Fruit fly (Drosophila melanogaster) whole organism, embryonic: ENCODE data around the gene scramb2.

Source experiments
- Antp ChIP-seq: fragments of 200-800 bp; sonication (Bioruptor generic); optimal IDR thresholded peaks from 3 replicates; lab custom pipeline; 2016; ENCODE audit warnings: missing biosample characterization, missing genetic modification characterization
- BtbVII ChIP-seq: fragments of 200-800 bp; sonication (Bioruptor generic); optimal IDR thresholded peaks from 3 replicates; lab custom pipeline; 2017; ENCODE audit warnings: missing biosample characterization, mild to moderate bottlenecking, missing genetic modification characterization
- CG13894 ChIP-seq: fragments of 200-800 bp; sonication (Bioruptor generic); optimal IDR thresholded peaks from 3 replicates; lab custom pipeline; 2018; ENCODE audit warnings: missing biosample characterization, mild to moderate bottlenecking, missing genetic modification characterization, moderate library complexity
- CG14014 ChIP-seq: fragments of 200-800 bp; sonication (Bioruptor generic); IDR thresholded peaks from 2 replicates; pipeline ENCODE4 v1.3.6; 2022; ENCODE audit warnings: missing biosample characterization, missing genetic modification characterization
- CG14710 ChIP-seq: fragments of 200-800 bp; sonication (Bioruptor generic); optimal IDR thresholded peaks from 3 replicates; lab custom pipeline; 2019; ENCODE audit warnings: missing biosample characterization, mild to moderate bottlenecking, missing genetic modification characterization, moderate library complexity
- CG15601 ChIP-seq: fragments of 200-800 bp; sonication (Bioruptor generic); optimal IDR thresholded peaks from 3 replicates; lab custom pipeline; 2019; ENCODE audit warnings: missing biosample characterization, mild to moderate bottlenecking, missing genetic modification characterization, moderate library complexity
- CG16815 ChIP-seq: fragments of 200-800 bp; sonication (Bioruptor generic); optimal IDR thresholded peaks from 3 replicates; lab custom pipeline; 2017; ENCODE audit warnings: missing biosample characterization, mild to moderate bottlenecking, missing genetic modification characterization
- CG17612 ChIP-seq: fragments of 200-800 bp; sonication (Bioruptor generic); IDR thresholded peaks from 2 replicates; pipeline ENCODE4 v1.3.6; 2022; ENCODE audit warnings: missing biosample characterization, missing genetic modification characterization
- CG2116 ChIP-seq: fragments of 200-800 bp; sonication (Bioruptor generic); optimal IDR thresholded peaks from 3 replicates; lab custom pipeline; 2018; ENCODE audit warnings: missing biosample characterization, mild to moderate bottlenecking, missing genetic modification characterization
- CG2712 ChIP-seq: fragments of 200-800 bp; optimal IDR thresholded peaks from 3 replicates; lab custom pipeline; 2019; ENCODE audit warnings: missing biosample characterization, mild to moderate bottlenecking, missing genetic modification characterization, moderate library complexity
- CG32532 ChIP-seq: fragments of 200-800 bp; sonication (Bioruptor generic); IDR thresholded peaks from 2 replicates; pipeline ENCODE4 v1.3.6; 2022; ENCODE audit warnings: missing biosample characterization, missing genetic modification characterization
- CG7928 ChIP-seq: fragments of 200-800 bp; sonication (Bioruptor generic); optimal IDR thresholded peaks from 2 replicates; lab custom pipeline; 2017; ENCODE audit warnings: missing biosample characterization, mild to moderate bottlenecking, missing genetic modification characterization
- CG7987 ChIP-seq: fragments of 200-800 bp; sonication (Bioruptor generic); optimal IDR thresholded peaks from 2 replicates; lab custom pipeline; 2018; ENCODE audit warnings: missing biosample characterization, mild to moderate bottlenecking, missing genetic modification characterization, moderate library complexity
- CG8478 ChIP-seq: fragments of >200 bp; optimal IDR thresholded peaks from 2 replicates; lab custom pipeline; 2018
- Deaf1 ChIP-seq: fragments of 200-800 bp; optimal IDR thresholded peaks from 3 replicates; lab custom pipeline; 2019; ENCODE audit warnings: missing biosample characterization, mild to moderate bottlenecking, missing genetic modification characterization, moderate library complexity
- E2f1 ChIP-seq: fragments of 200-800 bp; sonication (Bioruptor generic); IDR thresholded peaks from 2 replicates; pipeline ENCODE4 v1.3.6; 2022; ENCODE audit warnings: missing biosample characterization, missing genetic modification characterization
- Ets65A ChIP-seq: fragments of 200-800 bp; sonication (Bioruptor generic); peaks from one replicate; lab custom pipeline; 2016; ENCODE audit warnings: missing biosample characterization, missing genetic modification characterization
- HHEX ChIP-seq: fragments of 200-800 bp; sonication (Bioruptor generic); optimal IDR thresholded peaks from 3 replicates; lab custom pipeline; 2017; ENCODE audit warnings: missing biosample characterization, mild to moderate bottlenecking, missing genetic modification characterization, missing genetic modification reagents
- HLH4C ChIP-seq: fragments of 200-800 bp; sonication (Bioruptor generic); IDR thresholded peaks from 3 replicates; pipeline ENCODE4 v1.3.6; 2022; ENCODE audit warnings: missing biosample characterization, missing genetic modification characterization; ENCODE audit not compliant: partially characterized antibody
- Lhr ChIP-seq: fragments of 200-800 bp; sonication (Bioruptor generic); optimal IDR thresholded peaks from 3 replicates; lab custom pipeline; 2017; ENCODE audit warnings: mild to moderate bottlenecking, missing biosample characterization, missing genetic modification reagents, missing genetic modification characterization
- Mrtf ChIP-seq: fragments of 200-800 bp; sonication (Bioruptor generic); IDR thresholded peaks from 3 replicates; pipeline ENCODE4 v1.3.6; 2022; ENCODE audit warnings: missing biosample characterization, missing genetic modification characterization
- Myb ChIP-seq: fragments of 200-800 bp; sonication (Bioruptor generic); optimal IDR thresholded peaks from 2 replicates; lab custom pipeline; 2016; ENCODE audit warnings: missing biosample characterization, missing genetic modification characterization
- Nf-YB ChIP-seq: fragments of 200-800 bp; sonication (Bioruptor generic); optimal IDR thresholded peaks from 3 replicates; lab custom pipeline; 2019; ENCODE audit warnings: missing biosample characterization, mild to moderate bottlenecking, missing genetic modification characterization, moderate library complexity
- NfI ChIP-seq: fragments of 200-800 bp; sonication (Bioruptor generic); optimal IDR thresholded peaks from 3 replicates; lab custom pipeline; 2018; ENCODE audit warnings: missing biosample characterization, mild to moderate bottlenecking, missing genetic modification characterization, moderate library complexity
- Pdp1 ChIP-seq, 2 experiments: fragments of 200-800 bp; sonication (Bioruptor generic); optimal IDR thresholded peaks; 3 replicates each; lab custom pipeline; 2016; ENCODE audit warnings: missing biosample characterization in 2 of 2, missing genetic modification characterization in 2 of 2, mild to moderate bottlenecking in 1 of 2, moderate library complexity in 1 of 2
- Ravus ChIP-seq: fragments of 200-800 bp; sonication (Bioruptor generic); IDR thresholded peaks from 2 replicates; pipeline ENCODE4 v1.3.6; 2022; ENCODE audit warnings: missing biosample characterization, missing genetic modification characterization
- Trl ChIP-seq, 3 experiments: fragments of >200 bp in 2 of 3; fragments of 200-800 bp in 1 of 3; sonication (Bioruptor generic) in 1 of 3; optimal IDR thresholded peaks; 2 replicates in 1 of 3; 3 replicates in 2 of 3; lab custom pipeline; 2016 to 2017; ENCODE audit warnings: missing biosample characterization in 1 of 3, missing genetic modification characterization in 1 of 3
- al ChIP-seq: fragments of 200-800 bp; sonication (Bioruptor generic); IDR thresholded peaks from 2 replicates; pipeline ENCODE4 v1.3.6; 2022; ENCODE audit warnings: missing biosample characterization, missing genetic modification characterization
- chm ChIP-seq: fragments of 200-800 bp; sonication (Bioruptor generic); IDR thresholded peaks from 2 replicates; pipeline ENCODE4 v1.3.6; 2022; ENCODE audit warnings: missing biosample characterization, missing genetic modification characterization
- crc ChIP-seq: fragments of 200-800 bp; sonication (Bioruptor generic); optimal IDR thresholded peaks from 2 replicates; lab custom pipeline; 2016; ENCODE audit warnings: missing biosample characterization, missing genetic modification characterization
- crol ChIP-seq: fragments of 200-800 bp; sonication (Bioruptor generic); IDR thresholded peaks from 2 replicates; pipeline ENCODE4 v1.3.6; 2022; ENCODE audit warnings: missing biosample characterization, missing genetic modification characterization
- cwo ChIP-seq: fragments of 200-800 bp; sonication (Bioruptor generic); optimal IDR thresholded peaks from 3 replicates; lab custom pipeline; 2017; ENCODE audit warnings: missing biosample characterization, missing genetic modification characterization, mild to moderate bottlenecking, moderate library complexity, missing genetic modification reagents
- ewg ChIP-seq: fragments of 200-800 bp; sonication (Bioruptor generic); optimal IDR thresholded peaks from 3 replicates; lab custom pipeline; 2017; ENCODE audit warnings: mild to moderate bottlenecking, missing biosample characterization, missing genetic modification reagents, missing genetic modification characterization
- gce ChIP-seq: fragments of 200-800 bp; sonication (Bioruptor generic); IDR thresholded peaks from 3 replicates; pipeline ENCODE4 v1.3.6; 2022; ENCODE audit warnings: missing biosample characterization, missing genetic modification characterization
- nau ChIP-seq: fragments of 200-800 bp; sonication (Bioruptor generic); optimal IDR thresholded peaks from 3 replicates; lab custom pipeline; 2017; ENCODE audit warnings: missing biosample characterization, mild to moderate bottlenecking, missing genetic modification characterization, missing genetic modification reagents
- oc ChIP-seq: fragments of 200-800 bp; sonication (Bioruptor generic); optimal IDR thresholded peaks from 2 replicates; lab custom pipeline; 2018; ENCODE audit warnings: missing biosample characterization, mild to moderate bottlenecking, missing genetic modification characterization, moderate library complexity
- org-1 ChIP-seq: fragments of 200-800 bp; sonication (Bioruptor generic); optimal IDR thresholded peaks from 2 replicates; lab custom pipeline; 2017; ENCODE audit warnings: missing biosample characterization, missing genetic modification characterization
- peb ChIP-seq: fragments of 200-800 bp; sonication (Bioruptor generic); IDR thresholded peaks from 2 replicates; pipeline ENCODE4 v1.3.6; 2022; ENCODE audit warnings: missing biosample characterization, missing genetic modification characterization
- pita ChIP-seq: fragments of 200-800 bp; sonication (Bioruptor generic); optimal IDR thresholded peaks from 2 replicates; lab custom pipeline; 2017; ENCODE audit warnings: missing biosample characterization, mild to moderate bottlenecking, missing genetic modification characterization
- ranshi ChIP-seq: fragments of 200-800 bp; sonication (Bioruptor generic); IDR thresholded peaks from 2 replicates; pipeline ENCODE4 v1.3.6; 2022; ENCODE audit warnings: missing biosample characterization, missing genetic modification characterization
- repo ChIP-seq: fragments of 200-800 bp; sonication (Bioruptor generic); optimal IDR thresholded peaks from 2 replicates; lab custom pipeline; 2016; ENCODE audit warnings: missing biosample characterization, missing genetic modification characterization
- schlank ChIP-seq: fragments of 200-800 bp; sonication (Bioruptor generic); optimal IDR thresholded peaks from 2 replicates; lab custom pipeline; 2018; ENCODE audit warnings: missing biosample characterization, mild to moderate bottlenecking, missing genetic modification characterization
- sim ChIP-seq: fragments of 200-800 bp; sonication (Bioruptor generic); IDR thresholded peaks from 2 replicates; pipeline ENCODE4 v1.3.6; 2022; ENCODE audit warnings: missing biosample characterization, missing genetic modification characterization
- slp2 ChIP-seq: fragments of 200-800 bp; sonication (Bioruptor generic); optimal IDR thresholded peaks from 2 replicates; lab custom pipeline; 2016; ENCODE audit warnings: missing biosample characterization, missing genetic modification characterization
- sr ChIP-seq: fragments of 200-800 bp; sonication (Bioruptor generic); IDR thresholded peaks from 3 replicates; pipeline ENCODE4 v1.3.6; 2022; ENCODE audit warnings: missing biosample characterization, missing genetic modification characterization
- trem ChIP-seq: fragments of 200-800 bp; optimal IDR thresholded peaks from 3 replicates; lab custom pipeline; 2019; ENCODE audit warnings: missing biosample characterization, mild to moderate bottlenecking, missing genetic modification characterization, moderate library complexity
- unpg ChIP-seq: fragments of 200-800 bp; sonication (Bioruptor generic); optimal IDR thresholded peaks from 3 replicates; lab custom pipeline; 2018; ENCODE audit warnings: missing biosample characterization, mild to moderate bottlenecking, missing genetic modification characterization, moderate library complexity
- usp ChIP-seq: fragments of >200 bp; optimal IDR thresholded peaks from 2 replicates; lab custom pipeline; 2017; ENCODE audit warnings: missing biosample characterization, missing genetic modification characterization
- vnd ChIP-seq: fragments of 200-800 bp; sonication (Bioruptor generic); IDR thresholded peaks from 3 replicates; pipeline ENCODE4 v1.3.6; 2022; ENCODE audit warnings: missing biosample characterization, missing genetic modification characterization; ENCODE audit not compliant: partially characterized antibody

The scramb2 gene

dm6 chr3L:3078398-3079155 is 32.0 kb upstream of the scramb2 start (continued):
- TF ChIP-seq CG7928 (peak; percentile 15), CG17612 (GFP tag; lab: Robert Waterston, UW) (no peak; the same call in 1 of the 2 replicates), Mrtf (GFP tag; lab: Robert Waterston, UW) (no peak), chm (no peak), CG16815 (GFP tag; lab: Kevin White, UChicago) (no peak), vnd (no peak), CG13894 (peak; percentile 34), peb (GFP tag; lab: Robert Waterston, UW) (no peak), org-1 (GFP tag; lab: Kevin White, UChicago) (no peak), sim (GFP tag; lab: Robert Waterston, UW) (no peak), cwo (GFP tag; lab: Kevin White, UChicago) (peak; percentile 21), CG7987 (GFP tag; lab: Kevin White, UChicago) (peak; percentile 79), NfI (GFP tag; lab: Kevin White, UChicago) (peak; percentile 0), Nf-YB (peak; percentile 15), usp (no peak), Ravus (GFP tag; lab: Robert Waterston, UW) (no peak), oc (tag; lab: Kevin White, UChicago) (no peak), E2f1 (GFP tag; lab: Robert Waterston, UW) (peak; percentile 27; the same call in 1 of the 2 replicates), repo (GFP tag; lab: Kevin White, UChicago) (no peak), Myb (no peak), ewg (no peak), Trl (optimal IDR thresholded peaks at IDR 0.05; lab: Kevin White, UChicago) (no peak), Trl (GFP tag; optimal IDR thresholded peaks at IDR 0.05; lab: Kevin White, UChicago) (peak; percentile 38), gce (GFP tag; lab: Robert Waterston, UW) (no peak), Lhr (GFP tag; lab: Kevin White, UChicago) (no peak), al (GFP tag; lab: Robert Waterston, UW) (no peak), HLH4C (GFP tag; lab: Robert Waterston, UW) (no peak), CG14014 (GFP tag; lab: Robert Waterston, UW) (peak; percentile 61; the same call in 1 of the 2 replicates), sr (0 out of 3 replicates have a peak, but pooled peaks have one; percentile 42), trem (tag; lab: Kevin White, UChicago) (no peak), CG15601 (no peak), CG8478 (lab: Kevin White, UChicago) (no peak), Ets65A (GFP tag; lab: Kevin White, UChicago) (no peak), unpg (peak; percentile 7), ranshi (GFP tag; lab: Robert Waterston, UW) (peak; percentile 19; the same call in 1 of the 2 replicates), crc (GFP tag; lab: Kevin White, UChicago) (no peak), CG2712 (tag; lab: Kevin White, UChicago) (peak; percentile 29), Deaf1 (peak; percentile 1), pita (GFP tag; lab: Kevin White, UChicago) (no peak), nau (GFP tag; lab: Kevin White, UChicago) (peak; percentile 73), CG2116 (GFP tag; lab: Kevin White, UChicago) (no peak), HHEX (peak; percentile 67), Pdp1 (GFP tag; optimal IDR thresholded peaks at IDR 0.05; lab: Kevin White, UChicago) (no peak), CG32532 (GFP tag; lab: Robert Waterston, UW) (peak; percentile 13; the same call in 1 of the 2 replicates), slp2 (GFP tag; lab: Kevin White, UChicago) (no peak), Antp (GFP tag; lab: Kevin White, UChicago) (no peak), schlank (tag; lab: Kevin White, UChicago) (peak; percentile 49), crol (peak; percentile 83), BtbVII (peak; percentile 30), CG14710 (tag; lab: Kevin White, UChicago) (peak; percentile 1)
